Fruit fly (Drosophila melanogaster) Kc167 (cell line): ENCODE measurements around the gene Bub3.

Source experiments
- Myc ChIP-seq: fragments of >200 bp; optimal IDR thresholded peaks from 2 replicates; lab custom pipeline; 2017; ENCODE audit warnings: missing external identifiers
- Sin3A ChIP-seq: fragments of >200 bp; optimal IDR thresholded peaks from 2 replicates; lab custom pipeline; 2018; ENCODE audit warnings: missing external identifiers
- h ChIP-seq: fragments of >200 bp; optimal IDR thresholded peaks from 3 replicates; lab custom pipeline; 2018; ENCODE audit warnings: missing external identifiers
- insv ChIP-seq: fragments of >200 bp; optimal IDR thresholded peaks from 3 replicates; lab custom pipeline; 2018; ENCODE audit warnings: missing external identifiers
- psq ChIP-seq: fragments of >200 bp; optimal IDR thresholded peaks from 2 replicates; lab custom pipeline; 2017; ENCODE audit warnings: missing external identifiers
- ttk ChIP-seq: sonication (Bioruptor generic); optimal IDR thresholded peaks from 2 replicates; lab custom pipeline; 2017; ENCODE audit warnings: missing external identifiers

Gene Bub3

DNA sequence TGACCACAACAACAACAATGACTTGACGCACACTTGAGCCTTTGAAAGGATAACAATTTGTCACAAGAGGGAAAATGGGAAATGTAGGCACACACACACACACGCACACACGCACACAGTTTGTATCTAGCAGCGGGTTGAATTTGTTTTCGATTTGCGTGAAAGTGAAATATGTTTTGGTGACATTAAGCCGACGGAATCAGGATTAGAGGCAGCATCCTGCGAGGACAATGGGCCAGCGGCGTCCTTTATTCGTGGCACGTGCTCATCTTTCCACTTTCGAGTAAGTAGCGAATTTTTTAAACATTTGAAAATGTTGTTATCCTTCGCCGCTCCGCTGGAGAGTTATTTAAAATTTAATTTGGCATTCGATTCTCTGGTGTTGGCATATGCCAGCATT, 32.0 kb upstream of the Bub3 start:
- no peak for TF ChIP-seq insv (lab: Kevin White, UChicago)
- no peak for TF ChIP-seq Myc
- no peak for TF ChIP-seq ttk (lab: Kevin White, UChicago)
- no peak for TF ChIP-seq psq
- TF ChIP-seq h (lab: Kevin White, UChicago) = no peak
- TF ChIP-seq Sin3A (lab: Kevin White, UChicago) = no peak

DNA sequence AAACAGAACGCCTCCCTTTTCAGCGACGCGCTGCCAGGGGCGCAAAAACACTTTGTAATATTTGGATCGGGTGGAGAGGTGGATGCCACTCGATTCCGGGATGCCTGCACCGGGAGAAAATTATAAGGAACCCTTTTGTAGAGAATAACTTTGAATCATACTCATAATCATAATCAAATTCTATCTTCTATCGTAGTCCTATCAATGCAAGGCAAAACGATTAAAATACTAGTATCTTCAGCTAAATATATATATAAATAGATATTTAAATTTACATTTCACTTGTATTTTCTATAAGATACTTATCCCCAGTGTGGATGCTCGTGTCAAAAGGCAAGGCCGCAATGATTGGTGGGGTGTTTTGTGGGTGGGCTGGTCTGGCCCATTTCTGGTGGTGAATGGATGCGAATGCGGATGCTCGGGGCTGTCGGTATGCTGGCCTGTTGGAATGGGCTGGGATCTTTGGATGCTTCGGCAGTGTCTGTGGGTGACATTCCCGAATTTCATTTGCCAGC, 30.6 kb upstream of the Bub3 start:
- TF ChIP-seq ttk (lab: Kevin White, UChicago) (no peak), psq (no peak), Myc (no peak), h (lab: Kevin White, UChicago) (no peak), Sin3A (lab: Kevin White, UChicago) (no peak), insv (lab: Kevin White, UChicago) (no peak)

DNA sequence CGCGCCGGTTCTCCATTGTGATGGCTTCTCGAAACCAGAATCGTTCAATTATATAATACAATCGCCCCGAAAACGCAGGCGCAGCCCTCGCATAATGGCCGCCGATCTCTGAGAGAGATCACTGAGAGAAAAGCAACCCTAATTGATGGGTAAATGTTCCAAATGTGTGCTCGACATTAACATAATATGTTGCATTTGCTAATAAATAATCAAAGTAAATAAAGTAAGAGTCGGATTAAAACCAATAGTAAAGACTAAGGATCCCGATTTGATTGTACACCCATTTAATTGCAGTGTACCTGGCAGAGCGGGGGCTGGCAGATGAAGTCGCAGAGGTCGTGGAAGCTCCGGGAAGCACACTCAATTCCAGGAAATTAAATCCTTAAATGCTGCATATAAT, 29.3 kb upstream of the Bub3 start:
- TF ChIP-seq psq (no peak), Sin3A (lab: Kevin White, UChicago) (no peak), Myc (no peak), insv (lab: Kevin White, UChicago) (no peak), ttk (lab: Kevin White, UChicago) (no peak), h (lab: Kevin White, UChicago) (no peak)

DNA sequence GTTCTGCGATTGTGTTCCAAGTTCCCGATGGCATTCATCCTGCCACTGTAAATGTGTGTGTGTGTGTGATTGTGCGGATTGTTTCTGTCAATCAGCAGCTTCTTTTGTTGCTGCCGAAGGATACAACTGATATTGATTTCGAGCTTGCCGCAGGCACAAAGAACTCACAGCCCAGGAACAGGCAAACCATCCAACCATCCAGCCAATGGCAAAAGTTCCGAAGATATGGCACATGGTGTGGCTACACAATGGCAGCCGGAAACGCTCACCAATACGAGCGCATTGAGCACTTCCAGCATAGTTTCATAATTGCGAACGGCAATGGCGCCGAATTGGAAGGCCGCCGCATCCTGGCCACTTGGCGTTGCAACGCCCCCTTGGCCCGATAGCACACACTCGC, 26.5 kb upstream of the Bub3 start:
- TF ChIP-seq h (lab: Kevin White, UChicago) (no peak), Sin3A (lab: Kevin White, UChicago) (no peak), Myc (no peak), psq (no peak), ttk (lab: Kevin White, UChicago) (no peak), insv (lab: Kevin White, UChicago) (no peak)

DNA sequence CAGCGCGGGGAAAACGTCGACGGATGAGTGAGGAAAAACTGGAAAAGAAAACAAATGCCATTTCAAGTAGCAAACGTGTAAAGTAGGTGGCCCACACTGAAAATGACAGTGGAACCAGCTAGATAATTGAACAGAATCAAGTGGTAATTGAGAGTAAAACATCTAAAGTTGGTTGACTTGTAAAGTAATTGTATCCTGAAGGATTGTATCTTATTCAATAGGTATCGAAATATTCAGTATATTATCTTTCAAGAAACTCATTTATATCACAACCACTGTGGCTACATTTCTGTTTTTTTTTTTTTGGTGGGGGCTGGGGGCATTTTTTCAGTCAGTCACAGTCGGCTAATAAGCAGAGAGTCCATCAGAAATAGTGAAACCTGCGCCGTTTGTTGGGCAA, 24.0 kb upstream of the Bub3 start:
- TF ChIP-seq Sin3A (lab: Kevin White, UChicago) (no peak), Myc (no peak), ttk (lab: Kevin White, UChicago) (no peak), psq (no peak), h (lab: Kevin White, UChicago) (no peak), insv (lab: Kevin White, UChicago) (no peak)

DNA sequence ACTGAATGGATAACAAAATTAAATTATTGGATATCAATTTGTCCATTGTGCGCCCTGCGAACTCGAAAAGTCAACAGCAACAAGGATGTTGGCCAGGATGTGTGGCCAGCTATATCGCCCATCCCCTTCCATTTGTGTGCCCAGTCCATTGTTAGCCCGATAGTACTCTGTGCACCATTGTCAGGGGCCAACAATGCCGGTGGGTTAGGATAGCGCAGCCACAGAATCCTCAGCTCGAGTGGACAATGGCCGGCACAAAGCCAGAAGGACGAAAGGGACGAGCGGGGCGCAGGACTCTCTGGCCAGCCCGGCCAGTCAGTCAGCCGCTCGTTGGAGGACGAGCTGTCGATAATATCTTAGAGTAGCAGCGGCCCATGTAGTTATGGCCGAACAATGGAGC, 22.6 kb upstream of the Bub3 start:
- TF ChIP-seq Myc (no peak), h (lab: Kevin White, UChicago) (no peak), ttk (lab: Kevin White, UChicago) (no peak), psq (no peak), insv (lab: Kevin White, UChicago) (no peak), Sin3A (lab: Kevin White, UChicago) (no peak)

DNA sequence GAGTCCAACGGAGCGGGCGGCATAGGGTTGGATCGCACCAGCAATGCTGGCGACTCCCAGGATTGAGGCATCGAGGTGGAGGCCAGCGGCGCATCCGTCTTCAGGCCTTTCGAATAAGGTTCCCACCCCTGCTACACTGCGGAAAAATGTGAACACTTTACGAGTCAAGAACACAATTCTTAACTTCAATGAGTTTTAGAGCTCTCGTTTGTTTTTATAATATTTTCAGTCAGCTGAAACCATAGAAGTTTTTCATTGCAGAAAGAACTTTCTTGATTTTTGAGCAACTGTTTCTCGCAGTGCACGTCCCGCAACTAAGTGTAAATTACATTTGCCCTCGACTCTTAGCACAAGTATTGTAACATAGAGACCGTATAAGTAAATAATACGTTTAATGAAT, 21.1 kb upstream of the Bub3 start:
- TF ChIP-seq ttk (lab: Kevin White, UChicago) = no peak
- no peak for TF ChIP-seq insv (lab: Kevin White, UChicago)
- no peak for TF ChIP-seq psq
- no peak for TF ChIP-seq h (lab: Kevin White, UChicago)
- TF ChIP-seq Sin3A (lab: Kevin White, UChicago) = no peak
- no peak for TF ChIP-seq Myc

DNA sequence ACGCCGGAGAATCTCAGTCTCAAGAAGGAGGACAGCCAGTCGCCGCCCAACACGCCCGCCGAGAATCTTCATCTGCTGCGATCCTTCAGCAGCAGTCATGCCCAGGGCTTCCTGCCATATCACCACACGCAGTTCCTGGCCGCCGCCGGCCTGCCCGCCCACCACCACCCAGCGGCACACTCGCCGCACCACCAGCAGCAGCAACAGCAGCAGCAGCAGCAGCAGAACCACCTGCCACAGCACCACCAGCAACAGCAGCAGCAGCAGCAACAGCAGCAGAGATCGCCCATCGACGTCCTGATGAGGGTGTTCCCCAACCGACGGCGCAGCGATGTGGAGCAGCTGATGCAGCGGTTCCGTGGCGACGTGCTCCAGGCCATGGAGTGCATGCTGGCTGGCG, 20.5 kb upstream of the Bub3 start:
- TF ChIP-seq psq (no peak), ttk (lab: Kevin White, UChicago) (no peak), Sin3A (lab: Kevin White, UChicago) (no peak), h (lab: Kevin White, UChicago) (no peak), Myc (no peak), insv (lab: Kevin White, UChicago) (no peak)

DNA sequence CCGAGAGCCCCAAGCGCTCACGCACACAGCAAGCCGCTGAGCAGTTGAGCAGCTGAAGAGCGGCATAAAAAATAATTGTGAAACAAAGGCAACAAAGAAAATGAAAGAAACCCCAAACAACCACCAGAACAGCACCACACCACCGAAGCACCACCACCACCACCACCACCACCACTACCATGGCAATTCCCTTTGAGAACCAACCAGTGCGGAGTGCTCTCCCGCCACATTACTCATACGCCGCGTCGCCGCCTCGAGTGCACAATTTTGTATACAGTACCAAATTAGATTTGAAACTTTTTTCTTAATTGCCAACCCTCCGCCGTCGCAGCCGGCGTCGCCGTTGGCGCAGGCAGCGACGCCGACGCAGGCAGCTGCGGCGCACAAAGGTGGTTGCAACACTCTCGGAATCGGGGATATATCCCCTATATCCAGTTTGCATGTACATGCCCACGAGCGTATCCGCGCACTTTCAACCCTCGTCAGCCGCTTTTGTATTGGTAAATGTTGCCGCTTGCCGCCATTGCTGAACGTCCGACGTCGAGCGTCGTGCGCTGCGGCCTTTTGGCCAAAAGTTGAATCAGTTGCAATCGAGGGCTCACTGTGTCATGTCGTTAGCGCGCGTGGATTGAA, 16.9 kb upstream of the Bub3 start, which contains the start of gene dmrt99B:
Gene dmrt99B (plus strand): TSS at position 583 of the 633 bp plus-strand sequence.
- TF ChIP-seq h (lab: Kevin White, UChicago) (no peak), Sin3A (lab: Kevin White, UChicago) (no peak), ttk (lab: Kevin White, UChicago) (no peak), psq (no peak), Myc (no peak)

DNA sequence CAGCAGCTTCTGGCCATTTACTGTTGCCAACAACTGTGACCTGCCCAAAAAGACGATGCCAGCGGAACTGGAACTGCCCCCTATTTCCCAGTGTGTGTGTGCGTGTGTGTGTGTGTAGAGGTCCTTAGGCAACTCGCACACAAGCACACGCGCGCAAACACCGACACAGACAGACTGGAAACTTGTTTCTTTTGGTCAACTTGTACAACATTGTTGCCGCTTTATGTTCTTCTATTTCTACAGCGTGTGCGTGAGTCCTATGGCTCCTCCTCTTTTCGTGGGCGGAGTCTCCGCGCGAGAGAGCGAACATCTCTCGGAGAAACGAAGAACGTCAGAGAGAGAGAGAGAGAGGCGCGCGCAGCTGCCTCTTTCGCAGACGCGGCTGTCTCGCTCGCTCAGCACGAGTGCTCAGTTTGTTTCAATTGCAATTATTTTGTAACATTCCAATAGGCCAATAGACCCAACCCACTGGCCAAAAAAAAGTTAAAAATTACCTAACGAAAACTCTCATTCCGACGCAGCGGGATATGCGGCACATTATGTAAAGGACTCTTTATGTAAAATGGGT, 15.8 kb upstream of the Bub3 start:
- no peak for TF ChIP-seq insv (lab: Kevin White, UChicago)
- no peak for TF ChIP-seq h (lab: Kevin White, UChicago)
- TF ChIP-seq psq = no peak
- TF ChIP-seq Sin3A (lab: Kevin White, UChicago) = no peak

DNA sequence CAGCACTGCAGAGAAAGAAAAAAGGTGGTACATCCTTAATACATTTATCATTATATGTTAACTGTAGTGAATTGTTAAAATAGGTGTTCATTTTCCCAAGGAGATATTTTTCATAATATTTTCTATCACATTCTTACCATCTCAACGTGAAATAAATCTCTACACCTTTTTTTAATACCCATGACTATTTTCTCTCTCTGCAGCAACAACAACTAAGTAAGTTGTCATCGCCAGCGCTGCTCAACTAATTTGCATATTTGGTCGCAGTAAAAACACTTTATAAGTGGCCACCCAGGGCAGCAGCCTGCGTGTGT, 15.3 kb upstream of the Bub3 start:
- no peak for TF ChIP-seq Myc
- TF ChIP-seq ttk (lab: Kevin White, UChicago) = no peak
- TF ChIP-seq psq = no peak
- no peak for TF ChIP-seq Sin3A (lab: Kevin White, UChicago)
- no peak for TF ChIP-seq insv (lab: Kevin White, UChicago)
- TF ChIP-seq h (lab: Kevin White, UChicago) = no peak

DNA sequence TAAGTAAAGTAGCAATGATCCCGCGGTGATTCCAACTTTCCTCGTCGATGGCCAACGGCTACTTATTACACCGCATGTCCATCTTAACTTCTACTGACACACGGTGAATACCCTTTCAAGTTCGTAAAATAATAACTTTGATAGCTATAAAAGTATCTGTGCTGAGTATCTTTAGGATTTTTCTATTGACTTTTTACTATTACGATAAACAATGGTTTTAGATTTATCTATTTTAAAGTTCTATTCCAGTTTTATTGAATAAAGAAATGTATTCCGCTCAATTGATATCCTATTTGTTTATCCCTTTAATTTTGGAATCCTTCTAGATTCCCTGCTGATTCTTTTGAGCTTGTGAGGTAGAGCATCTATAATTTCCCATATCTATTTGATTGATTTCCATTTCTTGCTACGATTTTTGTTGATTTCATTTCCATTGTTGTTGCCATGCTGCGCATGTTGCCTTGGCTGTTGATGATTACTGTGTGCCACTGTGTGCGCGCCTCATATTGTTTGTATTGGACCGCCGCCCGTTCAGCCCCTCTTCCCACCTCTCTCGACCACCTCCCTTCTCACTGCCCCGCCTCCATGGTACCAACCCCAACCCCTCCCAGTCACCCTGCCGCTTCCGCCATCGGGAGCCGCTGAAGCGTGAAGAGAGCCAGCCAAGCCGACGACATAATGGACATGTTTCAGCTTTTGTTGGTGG, 14.8 kb upstream of the Bub3 start:
- TF ChIP-seq ttk (lab: Kevin White, UChicago) (no peak), Myc (no peak), psq (no peak), h (lab: Kevin White, UChicago) (no peak), insv (lab: Kevin White, UChicago) (no peak), Sin3A (lab: Kevin White, UChicago) (no peak)
